Worm (Caenorhabditis elegans) whole organism, mixed stage, embryonic: Measurements from ENCODE around the gene F38B2.3.

Experiments used
- M03D4.4 ChIP-seq: sonication (generic microtip); optimal IDR thresholded peaks from 2 replicates; lab custom pipeline; 2017; ENCODE audit warnings: mild to moderate bottlenecking, missing genetic modification characterization, missing compliant biosample characterization
- bed-3 ChIP-seq: fragments of 200-800 bp; sonication (Bioruptor generic); optimal IDR thresholded peaks from 3 replicates; lab custom pipeline; 2018; ENCODE audit warnings: mild to moderate bottlenecking, missing genetic modification characterization, moderate library complexity, missing compliant biosample characterization
- blmp-1 ChIP-seq: fragments of 150-350 bp; optimal IDR thresholded peaks from 2 replicates; lab custom pipeline; 2014; ENCODE audit warnings: missing biosample characterization, missing genetic modification characterization
- ceh-39 ChIP-seq: fragments of 150-350 bp; optimal IDR thresholded peaks from 2 replicates; lab custom pipeline; 2014; ENCODE audit warnings: missing biosample characterization, missing genetic modification characterization
- ceh-43 ChIP-seq: fragments of 200-800 bp; sonication (Bioruptor generic); optimal IDR thresholded peaks from 2 replicates; lab custom pipeline; 2018; ENCODE audit warnings: mild to moderate bottlenecking, missing genetic modification characterization, moderate library complexity, missing compliant biosample characterization
- ceh-83 ChIP-seq: fragments of 200-800 bp; sonication (Bioruptor generic); optimal IDR thresholded peaks from 2 replicates; lab custom pipeline; 2018; ENCODE audit warnings: mild to moderate bottlenecking, missing genetic modification characterization, missing compliant biosample characterization
- ces-1 ChIP-seq: fragments of 150-350 bp; optimal IDR thresholded peaks from 2 replicates; lab custom pipeline; 2014; ENCODE audit warnings: missing biosample characterization, missing genetic modification reagents, missing genetic modification characterization
- cnd-1 ChIP-seq: fragments of 200-800 bp; sonication (Bioruptor generic); optimal IDR thresholded peaks from 2 replicates; lab custom pipeline; 2018; ENCODE audit warnings: mild to moderate bottlenecking, missing genetic modification characterization, missing compliant biosample characterization
- drap-1 ChIP-seq: fragments of 200-800 bp; sonication (Bioruptor generic); optimal IDR thresholded peaks from 3 replicates; lab custom pipeline; 2018; ENCODE audit warnings: mild to moderate bottlenecking, missing genetic modification characterization, missing compliant biosample characterization
- elt-1 ChIP-seq: sonication (generic microtip); optimal IDR thresholded peaks from 2 replicates; lab custom pipeline; 2017; ENCODE audit warnings: missing genetic modification characterization, mild to moderate bottlenecking, missing compliant biosample characterization, antibody characterized with exemption, moderate library complexity, borderline replicate concordance; ENCODE audit not compliant: insufficient read depth
- elt-3 ChIP-seq: fragments of 150-350 bp; optimal IDR thresholded peaks from 2 replicates; lab custom pipeline; 2014; ENCODE audit warnings: missing biosample characterization, missing genetic modification characterization
- flh-1 ChIP-seq: fragments of 200-800 bp; sonication (Bioruptor generic); optimal IDR thresholded peaks from 2 replicates; lab custom pipeline; 2018; ENCODE audit warnings: mild to moderate bottlenecking, missing genetic modification characterization, moderate library complexity, missing compliant biosample characterization
- ham-2 ChIP-seq: fragments of 200-800 bp; sonication (Bioruptor generic); optimal IDR thresholded peaks from 2 replicates; lab custom pipeline; 2018; ENCODE audit warnings: mild to moderate bottlenecking, missing genetic modification characterization, missing compliant biosample characterization
- hlh-1 ChIP-seq: fragments of 150-350 bp; optimal IDR thresholded peaks from 2 replicates; lab custom pipeline; 2014; ENCODE audit warnings: missing biosample characterization, missing genetic modification reagents, missing genetic modification characterization
- lin-13 ChIP-seq: fragments of 150-350 bp; optimal IDR thresholded peaks from 2 replicates; lab custom pipeline; 2014; ENCODE audit warnings: missing biosample characterization, missing genetic modification characterization
- lin-32 ChIP-seq: fragments of 200-800 bp; sonication (Bioruptor generic); optimal IDR thresholded peaks from 2 replicates; lab custom pipeline; 2018; ENCODE audit warnings: mild to moderate bottlenecking, missing genetic modification characterization, missing compliant biosample characterization
- lsy-2 ChIP-seq: fragments of 150-350 bp; optimal IDR thresholded peaks from 2 replicates; lab custom pipeline; 2014; ENCODE audit warnings: missing biosample characterization, missing genetic modification characterization
- mab-5 ChIP-seq: fragments of 150-350 bp; optimal IDR thresholded peaks from 2 replicates; lab custom pipeline; 2014; ENCODE audit warnings: missing biosample characterization, missing genetic modification characterization
- mep-1 ChIP-seq: fragments of 150-350 bp; optimal IDR thresholded peaks from 2 replicates; lab custom pipeline; 2017; ENCODE audit warnings: missing biosample characterization, missing genetic modification reagents, missing genetic modification characterization, inconsistent platforms
- mls-2 ChIP-seq: sonication (generic microtip); optimal IDR thresholded peaks from 2 replicates; lab custom pipeline; 2016; ENCODE audit warnings: mild to moderate bottlenecking, missing genetic modification characterization, moderate library complexity, missing compliant biosample characterization
- nhr-12 ChIP-seq: fragments of 150-350 bp; optimal IDR thresholded peaks from 2 replicates; lab custom pipeline; 2014; ENCODE audit warnings: missing biosample characterization, missing genetic modification characterization
- nhr-2 ChIP-seq: fragments of 150-350 bp; optimal IDR thresholded peaks from 2 replicates; lab custom pipeline; 2014; ENCODE audit warnings: missing biosample characterization, missing genetic modification characterization
- nhr-237 ChIP-seq: fragments of 150-350 bp; optimal IDR thresholded peaks from 2 replicates; lab custom pipeline; 2014; ENCODE audit warnings: missing biosample characterization, missing genetic modification characterization
- nhr-28 ChIP-seq: fragments of 150-350 bp; optimal IDR thresholded peaks from 2 replicates; lab custom pipeline; 2014; ENCODE audit warnings: missing biosample characterization, missing genetic modification characterization
- nhr-76 ChIP-seq: sonication (generic microtip); optimal IDR thresholded peaks from 2 replicates; lab custom pipeline; 2017; ENCODE audit warnings: missing biosample characterization, missing genetic modification characterization
- pha-4 ChIP-seq: fragments of 150-350 bp; optimal IDR thresholded peaks from 2 replicates; lab custom pipeline; 2018; ENCODE audit warnings: missing biosample characterization, missing genetic modification reagents, missing genetic modification characterization
- sem-2 ChIP-seq: fragments of 200-800 bp; sonication (Bioruptor generic); optimal IDR thresholded peaks from 2 replicates; lab custom pipeline; 2018; ENCODE audit warnings: mild to moderate bottlenecking, missing genetic modification characterization, missing compliant biosample characterization
- snpc-4 ChIP-seq: fragments of 150-350 bp; optimal IDR thresholded peaks from 2 replicates; lab custom pipeline; 2014; ENCODE audit warnings: missing biosample characterization, missing genetic modification characterization
- sptf-1 ChIP-seq: sonication (generic microtip); optimal IDR thresholded peaks from 2 replicates; lab custom pipeline; 2017; ENCODE audit warnings: mild to moderate bottlenecking, missing genetic modification characterization, moderate library complexity, missing compliant biosample characterization
- tbx-8 ChIP-seq: fragments of 200-800 bp; sonication (Bioruptor generic); optimal IDR thresholded peaks from 2 replicates; lab custom pipeline; 2018; ENCODE audit warnings: mild to moderate bottlenecking, missing genetic modification characterization, moderate library complexity, missing compliant biosample characterization
- unc-120 ChIP-seq: sonication (generic microtip); optimal IDR thresholded peaks from 2 replicates; lab custom pipeline; 2017; ENCODE audit warnings: missing genetic modification characterization, missing compliant biosample characterization; ENCODE audit not compliant: poor library complexity, severe bottlenecking
- unc-39 ChIP-seq: fragments of 150-350 bp; optimal IDR thresholded peaks from 2 replicates; lab custom pipeline; 2014; ENCODE audit warnings: missing biosample characterization, missing genetic modification characterization
- unc-62 ChIP-seq: fragments of 150-350 bp; optimal IDR thresholded peaks from 2 replicates; lab custom pipeline; 2014; ENCODE audit warnings: missing biosample characterization, missing genetic modification reagents, missing genetic modification characterization
- zip-8 ChIP-seq: fragments of 150-350 bp; optimal IDR thresholded peaks from 2 replicates; lab custom pipeline; 2014; ENCODE audit warnings: missing biosample characterization, missing genetic modification characterization
- ztf-11 ChIP-seq: fragments of 150-350 bp; optimal IDR thresholded peaks from 2 replicates; lab custom pipeline; 2014; ENCODE audit warnings: missing biosample characterization, missing genetic modification characterization

The F38B2.3 gene

DNA sequence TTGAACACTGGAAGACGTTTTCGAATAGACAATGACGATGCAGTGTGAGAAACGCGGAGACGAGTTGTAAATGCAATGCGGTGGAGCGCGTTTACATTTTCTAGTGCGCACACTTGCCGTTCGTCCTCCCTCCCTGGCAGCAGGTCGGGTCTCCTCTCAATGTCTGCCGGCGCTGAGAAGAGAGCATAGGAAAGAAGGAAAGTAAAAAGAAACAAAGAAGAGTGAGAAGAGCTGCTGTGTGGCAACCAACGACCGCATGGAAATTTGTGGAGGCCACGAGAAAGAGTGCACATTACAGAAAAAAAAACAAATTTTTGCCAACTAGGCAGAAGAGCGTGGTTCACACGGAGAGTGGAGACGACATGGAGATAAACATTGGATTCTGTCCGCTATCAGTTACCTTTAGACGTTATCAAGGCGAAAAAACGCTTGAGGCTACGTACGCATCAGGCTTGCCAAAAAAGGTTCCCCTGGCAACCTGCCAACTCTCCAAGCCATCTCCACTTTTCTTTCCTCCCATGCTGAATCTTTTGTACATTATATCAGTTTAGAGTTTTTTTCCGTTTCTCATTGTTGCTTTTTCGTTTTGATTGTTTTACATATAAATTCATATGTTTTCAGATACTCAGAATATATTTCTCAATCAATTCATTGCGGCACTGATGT, 13.6 kb upstream of the F38B2.3 start, which contains the start of the genes snrp-40.1 and F08G12.3 (continued):
- TF ChIP-seq ceh-39 (tag; lab: Kevin White, UChicago): no peak
- peak; percentile 48 for TF ChIP-seq mls-2
- TF ChIP-seq hlh-1 (tag; lab: Kevin White, UChicago): peak; percentile 73
- no peak for TF ChIP-seq snpc-4 (tag; lab: Kevin White, UChicago)
- TF ChIP-seq nhr-2 (tag; lab: Kevin White, UChicago): no peak
- peak; percentile 29 for TF ChIP-seq cnd-1 (tag; lab: Kevin White, UChicago)
- no peak for TF ChIP-seq ceh-43
- no peak for TF ChIP-seq sem-2 (GFP tag; lab: Kevin White, UChicago)

DNA sequence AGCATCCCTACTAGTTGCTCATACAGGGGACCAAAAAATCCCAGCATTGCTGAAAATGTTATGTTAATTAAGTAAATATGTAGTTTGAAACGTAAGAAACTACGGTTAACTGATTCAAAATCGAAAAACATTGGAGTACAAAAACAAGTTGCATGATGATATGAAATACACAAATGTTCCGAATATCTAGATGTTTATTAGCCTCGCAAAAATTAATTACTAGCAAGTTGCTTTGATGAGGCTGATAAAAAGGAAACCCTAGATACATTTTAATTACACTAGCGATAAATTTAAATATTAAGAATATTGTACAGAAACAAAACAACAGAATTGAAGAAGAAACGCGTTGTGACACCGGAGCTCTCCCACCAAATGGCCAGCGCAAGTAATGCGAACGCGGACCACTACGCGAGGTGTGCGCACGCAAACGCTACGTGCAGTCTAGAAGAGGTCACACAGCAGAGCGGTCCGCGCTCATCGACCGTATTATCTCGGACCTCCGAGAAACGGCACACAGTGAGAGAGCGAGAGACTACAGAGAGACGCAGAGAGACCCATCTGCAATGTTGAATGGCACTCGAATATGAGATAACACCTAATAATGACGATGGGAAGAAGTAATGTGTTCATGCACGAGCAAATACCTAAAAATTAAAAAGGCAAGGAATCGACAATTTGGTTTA, 10.7 kb upstream of the F38B2.3 start, which contains the start of gene inx-2:
TSS of gene inx-2 (minus strand) at position 51 of the 683 bp plus-strand sequence.
- TF ChIP-seq ztf-11 (tag; lab: Kevin White, UChicago): peak; percentile 10
- peak; percentile 48 for TF ChIP-seq ceh-39 (tag; lab: Kevin White, UChicago)
- TF ChIP-seq M03D4.4 (tag; lab: Kevin White, UChicago): no peak
- no peak for TF ChIP-seq unc-62 (GFP tag; lab: Kevin White, UChicago)
- peak; percentile 78 for TF ChIP-seq nhr-2 (tag; lab: Kevin White, UChicago)
- no peak for TF ChIP-seq nhr-76 (tag; lab: Kevin White, UChicago)
- no peak for TF ChIP-seq mab-5 (tag; lab: Kevin White, UChicago)
- no peak for TF ChIP-seq lin-32 (GFP tag; lab: Kevin White, UChicago)
- TF ChIP-seq mls-2: peak; percentile 39
- TF ChIP-seq blmp-1 (tag; lab: Kevin White, UChicago): no peak
- TF ChIP-seq mep-1: peak; percentile 12
- TF ChIP-seq ces-1 (GFP tag; lab: Kevin White, UChicago): no peak
- no peak for TF ChIP-seq nhr-28
- TF ChIP-seq snpc-4 (tag; lab: Kevin White, UChicago): no peak
- TF ChIP-seq drap-1 (GFP tag; lab: Kevin White, UChicago): no peak
- no peak for TF ChIP-seq bed-3 (GFP tag; lab: Kevin White, UChicago)
- TF ChIP-seq tbx-8 (GFP tag; lab: Kevin White, UChicago): no peak
- no peak for TF ChIP-seq lin-13
- no peak for TF ChIP-seq hlh-1 (tag; lab: Kevin White, UChicago)
- no peak for TF ChIP-seq ceh-83 (GFP tag; lab: Kevin White, UChicago)
- TF ChIP-seq cnd-1 (tag; lab: Kevin White, UChicago): peak; percentile 26
- TF ChIP-seq nhr-237 (tag; lab: Kevin White, UChicago): no peak
- no peak for TF ChIP-seq sem-2 (GFP tag; lab: Kevin White, UChicago)
- TF ChIP-seq elt-3 (tag; lab: Kevin White, UChicago): no peak
- TF ChIP-seq unc-39 (tag; lab: Kevin White, UChicago): no peak
- TF ChIP-seq ceh-43: no peak
- TF ChIP-seq zip-8 (tag; lab: Kevin White, UChicago): no peak
- no peak for TF ChIP-seq nhr-12 (tag; lab: Kevin White, UChicago)
- no peak for TF ChIP-seq elt-1 (tag; lab: Kevin White, UChicago)
- TF ChIP-seq sptf-1 (tag; lab: Kevin White, UChicago): no peak
- TF ChIP-seq unc-120: no peak
- TF ChIP-seq flh-1: no peak
- no peak for TF ChIP-seq ham-2 (GFP tag; lab: Kevin White, UChicago)
- TF ChIP-seq pha-4 (tag; lab: Kevin White, UChicago): no peak
- no peak for TF ChIP-seq lsy-2

DNA sequence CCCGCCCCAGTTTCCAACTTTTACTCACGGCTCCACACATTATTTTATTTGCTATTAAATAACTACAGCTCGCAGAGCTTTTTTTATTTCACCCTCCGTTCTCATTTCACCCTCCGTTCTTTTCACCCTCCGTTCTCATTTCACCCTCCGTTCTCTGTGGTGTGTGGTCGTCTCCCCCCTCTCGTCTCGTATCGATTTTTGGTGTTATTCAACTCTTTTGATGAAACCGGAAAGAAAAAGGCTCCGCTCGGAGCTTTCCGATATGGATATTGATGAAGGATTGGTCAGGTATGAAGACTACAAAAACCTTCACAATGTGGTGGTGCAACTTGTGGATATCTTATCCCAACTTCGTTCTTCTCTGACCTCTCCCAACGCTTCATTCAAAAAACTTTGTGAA, 4.4 kb upstream of the F38B2.3 start:
- TF ChIP-seq lsy-2: no peak
- no peak for TF ChIP-seq ztf-11 (tag; lab: Kevin White, UChicago)
- TF ChIP-seq ceh-39 (tag; lab: Kevin White, UChicago): no peak
- TF ChIP-seq sem-2 (GFP tag; lab: Kevin White, UChicago): no peak
- TF ChIP-seq mab-5 (tag; lab: Kevin White, UChicago): no peak
- no peak for TF ChIP-seq tbx-8 (GFP tag; lab: Kevin White, UChicago)
- no peak for TF ChIP-seq M03D4.4 (tag; lab: Kevin White, UChicago)
- TF ChIP-seq nhr-76 (tag; lab: Kevin White, UChicago): no peak
- no peak for TF ChIP-seq zip-8 (tag; lab: Kevin White, UChicago)
- TF ChIP-seq, all 35 proteins: peak for 0
